Worm (Caenorhabditis elegans) whole organism, young adult: ENCODE measurements around the gene F01G4.6.
A peak's percentile ranks its signal among the peaks of the same experiment; 100 is the strongest.

Source experiments
- B0035.1 ChIP-seq: sonication (generic microtip); optimal IDR thresholded peaks from 2 replicates; lab custom pipeline; 2016; ENCODE audit warnings: missing genetic modification characterization, mild to moderate bottlenecking, missing compliant biosample characterization, missing genotype, missing genetic modification reagents
- B0336.3 ChIP-seq: fragments of 200-800 bp; sonication (Bioruptor generic); IDR thresholded peaks from 2 replicates; pipeline ENCODE4 v1.3.6; 2022; ENCODE audit warnings: missing genetic modification characterization, missing compliant biosample characterization
- C17E4.6 ChIP-seq: fragments of 200-800 bp; sonication (Bioruptor generic); IDR thresholded peaks from 2 replicates; pipeline ENCODE4 v1.3.6; 2022; ENCODE audit warnings: missing genetic modification reagents, missing genetic modification characterization, missing compliant biosample characterization
- F10E7.11 ChIP-seq: sonication (generic microtip); optimal IDR thresholded peaks from 2 replicates; lab custom pipeline; 2017; ENCODE audit warnings: mild to moderate bottlenecking, missing genetic modification characterization, moderate library complexity, missing compliant biosample characterization
- F22D6.2 ChIP-seq: sonication (generic microtip); optimal IDR thresholded peaks from 2 replicates; lab custom pipeline; 2016; ENCODE audit warnings: mild to moderate bottlenecking, missing genetic modification characterization, missing compliant biosample characterization
- F52B5.7 ChIP-seq: sonication (generic microtip); optimal IDR thresholded peaks from 2 replicates; lab custom pipeline; 2016; ENCODE audit warnings: mild to moderate bottlenecking, missing genetic modification characterization, missing compliant biosample characterization
- ZK185.1 ChIP-seq: sonication (generic microtip); optimal IDR thresholded peaks from 2 replicates; lab custom pipeline; 2016; ENCODE audit warnings: mild to moderate bottlenecking, missing genetic modification characterization, missing compliant biosample characterization; ENCODE audit not compliant: poor library complexity, severe bottlenecking
- atf-7 ChIP-seq: sonication (generic microtip); optimal IDR thresholded peaks from 2 replicates; lab custom pipeline; 2017; ENCODE audit warnings: mild to moderate bottlenecking, missing genetic modification characterization, missing compliant biosample characterization
- attf-5 ChIP-seq: fragments of 200-800 bp; sonication (Bioruptor generic); optimal IDR thresholded peaks from 2 replicates; lab custom pipeline; 2018; ENCODE audit warnings: mild to moderate bottlenecking, missing genetic modification characterization, missing compliant biosample characterization
- bed-2 ChIP-seq: fragments of 200-800 bp; sonication (Bioruptor generic); IDR thresholded peaks from 2 replicates; pipeline ENCODE4 v1.3.6; 2022; ENCODE audit warnings: missing genetic modification reagents, missing genetic modification characterization, missing compliant biosample characterization
- ccch-3 ChIP-seq: fragments of 200-800 bp; sonication (Bioruptor generic); optimal IDR thresholded peaks from 2 replicates; lab custom pipeline; 2018; ENCODE audit warnings: mild to moderate bottlenecking, missing genetic modification characterization, missing compliant biosample characterization
- ceh-100 ChIP-seq: fragments of 200-800 bp; sonication (Bioruptor generic); IDR thresholded peaks from 2 replicates; pipeline ENCODE4 v1.3.6; 2022; ENCODE audit warnings: missing genetic modification reagents, missing genetic modification characterization, missing compliant biosample characterization
- ceh-40 ChIP-seq: fragments of 200-800 bp; sonication (Bioruptor generic); IDR thresholded peaks from 2 replicates; pipeline ENCODE4 v1.3.6; 2022; ENCODE audit warnings: missing genetic modification characterization, missing compliant biosample characterization
- ceh-79 ChIP-seq: sonication (generic microtip); optimal IDR thresholded peaks from 2 replicates; lab custom pipeline; 2017; ENCODE audit warnings: mild to moderate bottlenecking, missing genetic modification characterization, missing compliant biosample characterization
- egrh-3 ChIP-seq: fragments of 200-800 bp; sonication (Bioruptor generic); IDR thresholded peaks from 2 replicates; pipeline ENCODE4 v1.3.6; 2022; ENCODE audit warnings: missing genetic modification reagents, missing genetic modification characterization, missing compliant biosample characterization
- ets-4 ChIP-seq: fragments of 200-800 bp; sonication (Bioruptor generic); optimal IDR thresholded peaks from 2 replicates; lab custom pipeline; 2018; ENCODE audit warnings: mild to moderate bottlenecking, missing genetic modification characterization, missing compliant biosample characterization
- fkh-3 ChIP-seq: sonication (generic microtip); optimal IDR thresholded peaks from 2 replicates; lab custom pipeline; 2016; ENCODE audit warnings: mild to moderate bottlenecking, missing genetic modification characterization, missing compliant biosample characterization
- hlh-12 ChIP-seq: sonication (generic microtip); optimal IDR thresholded peaks from 2 replicates; lab custom pipeline; 2016; ENCODE audit warnings: missing genetic modification characterization, missing compliant biosample characterization
- hmg-1.2 ChIP-seq: fragments of 200-800 bp; sonication (Bioruptor generic); IDR thresholded peaks from 2 replicates; pipeline ENCODE4 v1.3.6; 2022; ENCODE audit warnings: missing genetic modification reagents, missing genetic modification characterization, missing compliant biosample characterization
- hsf-1 ChIP-seq: fragments of 200-800 bp; sonication (Bioruptor generic); IDR thresholded peaks from 2 replicates; pipeline ENCODE4 v1.3.6; 2022; ENCODE audit warnings: missing genetic modification reagents, missing genetic modification characterization, missing compliant biosample characterization
- lin-26 ChIP-seq: fragments of 200-800 bp; sonication (Bioruptor generic); IDR thresholded peaks from 2 replicates; pipeline ENCODE4 v1.3.6; 2022; ENCODE audit warnings: missing genetic modification reagents, missing genetic modification characterization, missing compliant biosample characterization
- lir-1 ChIP-seq: fragments of 200-800 bp; sonication (Bioruptor generic); conservative IDR thresholded peaks from 2 replicates; pipeline ENCODE4 v1.3.6; 2022; ENCODE audit warnings: missing genetic modification reagents, missing genetic modification characterization, missing compliant biosample characterization
- madf-10 ChIP-seq: sonication (generic microtip); optimal IDR thresholded peaks from 2 replicates; lab custom pipeline; 2016; ENCODE audit warnings: mild to moderate bottlenecking, missing genetic modification characterization, missing compliant biosample characterization
- madf-3 ChIP-seq: fragments of 200-800 bp; sonication (Bioruptor generic); IDR thresholded peaks from 2 replicates; pipeline ENCODE4 v1.3.6; 2022; ENCODE audit warnings: missing genetic modification reagents, missing genetic modification characterization, missing compliant biosample characterization
- madf-6 ChIP-seq: fragments of 200-800 bp; sonication (Bioruptor generic); IDR thresholded peaks from 2 replicates; pipeline ENCODE4 v1.3.6; 2022; ENCODE audit warnings: missing genetic modification reagents, missing genetic modification characterization, missing compliant biosample characterization
- madf-8 ChIP-seq: fragments of 200-800 bp; sonication (Bioruptor generic); conservative IDR thresholded peaks from 2 replicates; pipeline ENCODE4 v1.3.6; 2022; ENCODE audit warnings: missing genetic modification reagents, missing genetic modification characterization, missing compliant biosample characterization
- mcd-1 ChIP-seq: fragments of 200-800 bp; sonication (Bioruptor generic); IDR thresholded peaks from 2 replicates; pipeline ENCODE4 v1.3.6; 2022; ENCODE audit warnings: missing genetic modification reagents, missing genetic modification characterization, missing compliant biosample characterization
- nfya-1 ChIP-seq: sonication (generic microtip); optimal IDR thresholded peaks from 2 replicates; lab custom pipeline; 2017; ENCODE audit warnings: antibody characterized with exemption, missing compliant biosample characterization, missing genetic modification characterization, borderline replicate concordance; ENCODE audit not compliant: insufficient read depth
- rcor-1 ChIP-seq: fragments of 200-800 bp; sonication (Bioruptor generic); IDR thresholded peaks from 2 replicates; pipeline ENCODE4 v1.3.6; 2022; ENCODE audit warnings: missing genetic modification reagents, missing genetic modification characterization, missing compliant biosample characterization
- sea-2 ChIP-seq: fragments of 200-800 bp; sonication (Bioruptor generic); IDR thresholded peaks from 2 replicates; pipeline ENCODE4 v1.3.6; 2022; ENCODE audit warnings: missing genetic modification characterization, missing compliant biosample characterization
- snpc-1.1 ChIP-seq: sonication (generic microtip); optimal IDR thresholded peaks from 2 replicates; lab custom pipeline; 2017; ENCODE audit warnings: missing genetic modification characterization, mild to moderate bottlenecking, missing compliant biosample characterization, antibody characterized with exemption, moderate library complexity, missing genotype, missing genetic modification reagents; ENCODE audit not compliant: insufficient read depth
- snpc-4 ChIP-seq, 5 experiments: fragments of 150-350 bp in 1 of 5; sonication (generic microtip) in 4 of 5; optimal IDR thresholded peaks; 2 replicates each; lab custom pipeline; 2014 to 2018; ENCODE audit warnings: missing genetic modification characterization in 5 of 5, missing biosample characterization in 3 of 5, antibody characterized with exemption in 2 of 5, mild to moderate bottlenecking in 2 of 5, missing compliant biosample characterization in 2 of 5, missing genotype in 2 of 5, moderate library complexity in 2 of 5, missing genetic modification reagents in 1 of 5
- tbx-9 ChIP-seq: sonication (generic microtip); optimal IDR thresholded peaks from 2 replicates; lab custom pipeline; 2016; ENCODE audit warnings: borderline replicate concordance, missing genetic modification characterization, inconsistent platforms, missing compliant biosample characterization
- tlf-1 ChIP-seq: fragments of 200-800 bp; sonication (Bioruptor generic); optimal IDR thresholded peaks from 2 replicates; lab custom pipeline; 2018; ENCODE audit warnings: mild to moderate bottlenecking, missing genetic modification characterization, missing compliant biosample characterization
- unc-130 ChIP-seq: sonication (generic microtip); optimal IDR thresholded peaks from 2 replicates; lab custom pipeline; 2016; ENCODE audit warnings: missing genetic modification reagents, missing genetic modification characterization, missing compliant biosample characterization
- zfh-2 ChIP-seq: fragments of 200-800 bp; sonication (Bioruptor generic); conservative IDR thresholded peaks from 2 replicates; pipeline ENCODE4 v1.3.6; 2022; ENCODE audit warnings: missing genetic modification reagents, missing genetic modification characterization, missing compliant biosample characterization
- zim-3 ChIP-seq: sonication (generic microtip); optimal IDR thresholded peaks from 2 replicates; lab custom pipeline; 2017; ENCODE audit warnings: mild to moderate bottlenecking, missing genetic modification characterization, moderate library complexity, missing compliant biosample characterization
- ztf-18 ChIP-seq: sonication (generic microtip); optimal IDR thresholded peaks from 2 replicates; lab custom pipeline; 2016; ENCODE audit warnings: missing genotype, mild to moderate bottlenecking, missing genetic modification characterization, missing compliant biosample characterization
- ztf-26 ChIP-seq: sonication (generic microtip); optimal IDR thresholded peaks from 2 replicates; lab custom pipeline; 2017; ENCODE audit warnings: missing genetic modification characterization, missing compliant biosample characterization
- ztf-28 ChIP-seq: fragments of 200-800 bp; sonication (Bioruptor generic); IDR thresholded peaks from 2 replicates; pipeline ENCODE4 v1.3.6; 2022; ENCODE audit warnings: missing genetic modification reagents, missing genetic modification characterization, missing compliant biosample characterization
- ztf-3 ChIP-seq: fragments of 200-800 bp; sonication (Bioruptor generic); optimal IDR thresholded peaks from 2 replicates; lab custom pipeline; 2018; ENCODE audit warnings: mild to moderate bottlenecking, missing genetic modification characterization, missing compliant biosample characterization

Gene F01G4.6

ce11 chrIV:11118837-11119491 is 30.3 kb downstream of the F01G4.6 start, which contains the start of the genes imp-2 and enpl-1 (continued):
- peak; percentile 80 for TF ChIP-seq ets-4 (GFP tag; lab: Kevin White, UChicago)
- no peak for TF ChIP-seq zim-3
- TF ChIP-seq unc-130 (GFP tag; lab: Kevin White, UChicago): no peak
- TF ChIP-seq B0035.1 (tag; lab: Kevin White, UChicago): no peak
- TF ChIP-seq lin-26 (GFP tag; lab: Robert Waterston, UW): peak; percentile 66; the same call in 1 of the 2 replicates

- TF ChIP-seq F10E7.11 (tag; lab: Kevin White, UChicago): no peak
- no peak for TF ChIP-seq madf-8 (GFP tag; lab: Robert Waterston, UW)
- TF ChIP-seq hmg-1.2: no peak
- TF ChIP-seq ztf-28 (GFP tag; lab: Robert Waterston, UW): no peak
- no peak for TF ChIP-seq snpc-4 (GFP tag; optimal IDR thresholded peaks at IDR 0.05; lab: Kevin White, UChicago)
- TF ChIP-seq snpc-4 (tag; optimal IDR thresholded peaks at IDR 0.05; lab: Kevin White, UChicago): no peak
- TF ChIP-seq egrh-3 (GFP tag; lab: Robert Waterston, UW): no peak
- no peak for TF ChIP-seq atf-7 (tag; lab: Kevin White, UChicago)
Measured at ce11 chrIV:11112641-11113040, 36.7 kb downstream of the F01G4.6 start, which contains the start of gene clc-9. clc-9 (plus strand) TSS chrIV:11112941.

ce11 chrIV:11111898-11112297 is 37.4 kb downstream of the F01G4.6 start:
- TF ChIP-seq lir-1 (GFP tag; lab: Robert Waterston, UW): no peak

DNA sequence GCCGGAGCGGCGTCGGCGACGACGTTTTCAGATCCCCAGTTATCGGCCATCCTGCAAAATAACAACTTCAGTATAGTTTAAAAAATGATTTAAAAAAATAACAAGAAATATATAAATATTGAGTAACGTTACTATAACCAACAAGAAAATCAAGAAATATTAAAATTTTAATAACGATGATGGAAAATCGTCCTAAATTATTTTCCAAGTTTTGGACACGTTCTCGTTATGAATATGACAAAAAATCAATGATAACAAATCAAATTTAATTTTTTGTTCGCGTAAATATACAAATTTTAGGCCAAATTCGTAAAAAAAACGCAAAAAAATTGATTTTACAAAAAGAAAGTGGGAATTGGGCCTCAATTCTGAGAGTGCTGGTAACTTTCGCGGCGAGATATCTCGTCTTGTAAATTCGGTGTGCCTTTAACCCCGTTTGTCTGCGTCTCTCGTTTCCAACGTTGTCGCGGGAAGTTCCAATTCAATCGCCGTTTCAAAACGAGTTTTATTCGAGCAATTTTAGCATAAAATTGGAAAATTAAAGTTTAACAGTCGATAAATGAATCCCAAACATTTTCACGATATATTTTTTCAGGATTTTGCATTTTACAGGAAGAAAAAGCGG is 38.2 kb downstream of the F01G4.6 start, which contains the start of gene rps-5:
rps-5 (minus strand) TSS at position 51 of the 625 bp plus-strand sequence.
- peak; percentile 54 for TF ChIP-seq mcd-1
- TF ChIP-seq attf-5 (GFP tag; lab: Kevin White, UChicago): no peak
- no peak for TF ChIP-seq hsf-1 (GFP tag; lab: Robert Waterston, UW)
- no peak for TF ChIP-seq F52B5.7 (tag; lab: Kevin White, UChicago)
- no peak for TF ChIP-seq ZK185.1 (tag; lab: Kevin White, UChicago)
- no peak for TF ChIP-seq ztf-18 (tag; lab: Kevin White, UChicago)
- no peak for TF ChIP-seq ztf-26 (tag; lab: Kevin White, UChicago)
- TF ChIP-seq C17E4.6 (GFP tag; lab: Robert Waterston, UW): no peak
- no peak for TF ChIP-seq zfh-2 (GFP tag; lab: Robert Waterston, UW)
- no peak for TF ChIP-seq hlh-12
- no peak for TF ChIP-seq ceh-40 (GFP tag; lab: Robert Waterston, UW)
- no peak for TF ChIP-seq nfya-1 (tag; lab: Kevin White, UChicago)
- TF ChIP-seq B0035.1 (tag; lab: Kevin White, UChicago): no peak
- no peak for TF ChIP-seq snpc-1.1
- no peak for TF ChIP-seq madf-10
- no peak for TF ChIP-seq ztf-3 (GFP tag; lab: Kevin White, UChicago)
- TF ChIP-seq tlf-1 (GFP tag; lab: Kevin White, UChicago): no peak
- no peak for TF ChIP-seq tbx-9 (tag; lab: Kevin White, UChicago)
- no peak for TF ChIP-seq F22D6.2
- TF ChIP-seq rcor-1: peak; percentile 40; the same call in 1 of the 2 replicates
- no peak; the same call in 1 of the 2 replicates for TF ChIP-seq madf-8 (GFP tag; lab: Robert Waterston, UW)
- no peak for TF ChIP-seq bed-2
- no peak for TF ChIP-seq ceh-100
- TF ChIP-seq madf-3 (GFP tag; lab: Robert Waterston, UW): no peak
- no peak for TF ChIP-seq B0336.3 (GFP tag; lab: Robert Waterston, UW)
- no peak for TF ChIP-seq ccch-3 (GFP tag; lab: Kevin White, UChicago)
- TF ChIP-seq fkh-3 (tag; lab: Kevin White, UChicago): no peak
- TF ChIP-seq sea-2 (GFP tag; lab: Robert Waterston, UW): no peak
- TF ChIP-seq madf-6: peak; percentile 68
- no peak for TF ChIP-seq ceh-79 (tag; lab: Kevin White, UChicago)
